Fruit fly (Drosophila melanogaster) S2 (cell line): ENCODE measurements around the gene CG32191.

Experiments used
- CG8478 ChIP-seq: fragments of >200 bp; optimal IDR thresholded peaks from 2 replicates; lab custom pipeline; 2018
- CTCF ChIP-seq, 2 experiments: fragments of >200 bp; optimal IDR thresholded peaks; 2 replicates each; lab custom pipeline; 2018

dm6 chr3L:17791467-17791494 lies 17.7 kb downstream of the CG32191 start, which contains the start of gene CG42815:
- TF ChIP-seq CTCF (optimal IDR thresholded peaks at IDR 0.05; lab: Kevin White, UChicago) (no peak), CG8478 (lab: Kevin White, UChicago) (no peak)
